Worm (Caenorhabditis elegans) whole organism, L4 larva: ENCODE measurements around the gene srz-94.

Experiments
- ceh-82 ChIP-seq: sonication (generic microtip); optimal IDR thresholded peaks from 2 replicates; lab custom pipeline; 2017; ENCODE audit warnings: missing biosample characterization, missing genetic modification characterization
- lin-39 ChIP-seq: fragments of 150-350 bp; optimal IDR thresholded peaks from 2 replicates; lab custom pipeline; 2014; ENCODE audit warnings: missing biosample characterization, missing genetic modification reagents, missing genetic modification characterization
- mxl-3 ChIP-seq: fragments of 200-800 bp; sonication (Bioruptor generic); optimal IDR thresholded peaks from 2 replicates; lab custom pipeline; 2018; ENCODE audit warnings: mild to moderate bottlenecking, missing genetic modification characterization, missing compliant biosample characterization
- nhr-25 ChIP-seq: sonication (generic microtip); optimal IDR thresholded peaks from 2 replicates; lab custom pipeline; 2017; ENCODE audit warnings: missing genetic modification characterization, mild to moderate bottlenecking, missing compliant biosample characterization, antibody characterized with exemption, moderate library complexity, borderline replicate concordance; ENCODE audit not compliant: insufficient read depth
- rbr-2 ChIP-seq: sonication (generic microtip); optimal IDR thresholded peaks from 2 replicates; lab custom pipeline; 2016; ENCODE audit warnings: missing genotype, missing genetic modification characterization, missing compliant biosample characterization
- saeg-2 ChIP-seq: fragments of 200-800 bp; sonication (Bioruptor generic); IDR thresholded peaks from 2 replicates; pipeline ENCODE4 v1.3.6; 2022; ENCODE audit warnings: missing genetic modification reagents, missing genetic modification characterization, missing compliant biosample characterization
- unc-130 ChIP-seq: sonication (generic microtip); optimal IDR thresholded peaks from 2 replicates; lab custom pipeline; 2016; ENCODE audit warnings: missing genetic modification reagents, missing genetic modification characterization, missing compliant biosample characterization

DNA sequence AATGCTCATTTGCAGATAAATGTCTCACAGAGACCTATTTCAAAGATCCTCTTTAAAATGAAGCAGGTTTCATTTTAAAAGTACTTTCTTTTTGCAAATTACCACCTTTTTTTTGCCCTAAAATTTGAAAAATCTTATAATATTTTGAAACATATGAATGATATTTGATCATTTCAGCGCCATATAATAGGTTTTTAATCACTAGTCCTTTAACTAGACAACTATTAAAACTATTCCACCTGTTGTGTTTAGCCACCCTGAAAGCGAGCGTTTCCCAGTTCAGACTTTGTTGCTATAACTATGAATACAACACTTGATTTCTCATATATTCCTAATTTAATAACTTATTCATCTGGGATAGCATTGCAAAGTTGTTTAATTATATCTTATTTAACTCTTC, 44.0 kb downstream of the srz-94 start, which contains the start of gene srz-95:
- TF ChIP-seq saeg-2 (GFP tag; lab: Robert Waterston, UW) (no peak), unc-130 (GFP tag; lab: Kevin White, UChicago) (no peak), ceh-82 (no peak), rbr-2 (tag; lab: Kevin White, UChicago) (no peak), mxl-3 (no peak), lin-39 (tag; lab: Kevin White, UChicago) (no peak), nhr-25 (no peak)
